Fruit fly (Drosophila melanogaster) whole organism, embryonic: ENCODE results near the gene Gip.
A peak's percentile ranks its signal among the peaks of the same experiment; 100 is the strongest.

Experiments
- Aef1 ChIP-seq: fragments of 200-800 bp; sonication (Bioruptor generic); IDR thresholded peaks from 3 replicates; pipeline ENCODE4 v1.3.6; 2022; ENCODE audit warnings: missing biosample characterization, missing genetic modification characterization
- Bgb ChIP-seq: fragments of 200-800 bp; sonication (Bioruptor generic); IDR thresholded peaks from 2 replicates; pipeline ENCODE4 v1.3.6; 2022; ENCODE audit warnings: missing biosample characterization, missing genetic modification characterization; ENCODE audit not compliant: partially characterized antibody
- BtbVII ChIP-seq: fragments of 200-800 bp; sonication (Bioruptor generic); optimal IDR thresholded peaks from 3 replicates; lab custom pipeline; 2017; ENCODE audit warnings: missing biosample characterization, mild to moderate bottlenecking, missing genetic modification characterization
- CG11723 ChIP-seq: fragments of 200-800 bp; sonication (Bioruptor generic); optimal IDR thresholded peaks from 2 replicates; lab custom pipeline; 2017; ENCODE audit warnings: missing biosample characterization, mild to moderate bottlenecking, missing genetic modification characterization
- CG12744 ChIP-seq: fragments of 200-800 bp; sonication (Bioruptor generic); optimal IDR thresholded peaks from 2 replicates; lab custom pipeline; 2016; ENCODE audit warnings: missing biosample characterization, missing genetic modification characterization
- CG16813 ChIP-seq: fragments of 200-800 bp; sonication (Bioruptor generic); IDR thresholded peaks from 3 replicates; pipeline ENCODE4 v1.3.6; 2022; ENCODE audit warnings: missing biosample characterization, missing genetic modification characterization; ENCODE audit not compliant: partially characterized antibody
- CG17359 ChIP-seq: fragments of 200-800 bp; sonication (Bioruptor generic); optimal IDR thresholded peaks from 3 replicates; lab custom pipeline; 2018; ENCODE audit warnings: missing biosample characterization, mild to moderate bottlenecking, missing genetic modification characterization, moderate library complexity
- CG17568 ChIP-seq: fragments of 200-800 bp; sonication (Bioruptor generic); optimal IDR thresholded peaks from 2 replicates; lab custom pipeline; 2018; ENCODE audit warnings: missing biosample characterization, mild to moderate bottlenecking, missing genetic modification characterization, moderate library complexity
- CG2120 ChIP-seq: fragments of 200-800 bp; sonication (Bioruptor generic); optimal IDR thresholded peaks from 3 replicates; lab custom pipeline; 2016; ENCODE audit warnings: missing biosample characterization, missing genetic modification characterization
- CG30403 ChIP-seq: fragments of 200-800 bp; sonication (Bioruptor generic); optimal IDR thresholded peaks from 3 replicates; lab custom pipeline; 2016; ENCODE audit warnings: missing biosample characterization, missing genetic modification characterization
- CG32532 ChIP-seq: fragments of 200-800 bp; sonication (Bioruptor generic); IDR thresholded peaks from 2 replicates; pipeline ENCODE4 v1.3.6; 2022; ENCODE audit warnings: missing biosample characterization, missing genetic modification characterization
- CG8281 ChIP-seq: fragments of 200-800 bp; sonication (Bioruptor generic); optimal IDR thresholded peaks from 2 replicates; lab custom pipeline; 2018; ENCODE audit warnings: missing biosample characterization, mild to moderate bottlenecking, missing genetic modification characterization, moderate library complexity
- CG9437 ChIP-seq: fragments of 200-800 bp; sonication (Bioruptor generic); optimal IDR thresholded peaks from 2 replicates; lab custom pipeline; 2018; ENCODE audit warnings: missing biosample characterization, mild to moderate bottlenecking, missing genetic modification characterization
- CHES-1-like ChIP-seq: fragments of 200-800 bp; sonication (Bioruptor generic); optimal IDR thresholded peaks from 2 replicates; lab custom pipeline; 2016; ENCODE audit warnings: missing biosample characterization, missing genetic modification characterization
- CrebB ChIP-seq: fragments of 200-800 bp; sonication (Bioruptor generic); optimal IDR thresholded peaks from 3 replicates; lab custom pipeline; 2018; ENCODE audit warnings: missing biosample characterization, mild to moderate bottlenecking, missing genetic modification characterization
- HLH54F ChIP-seq: fragments of 200-800 bp; sonication (Bioruptor generic); optimal IDR thresholded peaks from 3 replicates; lab custom pipeline; 2016; ENCODE audit warnings: missing biosample characterization, missing genetic modification characterization
- Hr3 ChIP-seq: fragments of 200-800 bp; sonication (Bioruptor generic); optimal IDR thresholded peaks from 3 replicates; lab custom pipeline; 2016; ENCODE audit warnings: missing biosample characterization, missing genetic modification characterization
- Lpt ChIP-seq: fragments of >200 bp; optimal IDR thresholded peaks from 2 replicates; lab custom pipeline; 2018; ENCODE audit warnings: missing biosample characterization, missing genetic modification characterization
- Mrtf ChIP-seq: fragments of 200-800 bp; sonication (Bioruptor generic); IDR thresholded peaks from 3 replicates; pipeline ENCODE4 v1.3.6; 2022; ENCODE audit warnings: missing biosample characterization, missing genetic modification characterization
- PHDP ChIP-seq: fragments of 200-800 bp; sonication (Bioruptor generic); optimal IDR thresholded peaks from 3 replicates; lab custom pipeline; 2018; ENCODE audit warnings: missing biosample characterization, mild to moderate bottlenecking, missing genetic modification characterization, moderate library complexity
- Pdp1 ChIP-seq, 2 experiments: fragments of 200-800 bp; sonication (Bioruptor generic); optimal IDR thresholded peaks; 3 replicates each; lab custom pipeline; 2016; ENCODE audit warnings: missing biosample characterization in 2 of 2, missing genetic modification characterization in 2 of 2, mild to moderate bottlenecking in 1 of 2, moderate library complexity in 1 of 2
- Sox100B ChIP-seq: fragments of 200-800 bp; sonication (Bioruptor generic); optimal IDR thresholded peaks from 3 replicates; lab custom pipeline; 2018; ENCODE audit warnings: missing biosample characterization, mild to moderate bottlenecking, missing genetic modification characterization
- Sry-δ ChIP-seq: fragments of 200-800 bp; sonication (Bioruptor generic); optimal IDR thresholded peaks from 2 replicates; lab custom pipeline; 2016; ENCODE audit warnings: missing biosample characterization, missing genetic modification characterization
- ab ChIP-seq: fragments of 200-800 bp; sonication (Bioruptor generic); optimal IDR thresholded peaks from 2 replicates; lab custom pipeline; 2016; ENCODE audit warnings: missing biosample characterization, missing genetic modification characterization
- ac ChIP-seq: fragments of 200-800 bp; sonication (Bioruptor generic); optimal IDR thresholded peaks from 3 replicates; lab custom pipeline; 2017; ENCODE audit warnings: missing biosample characterization, mild to moderate bottlenecking, missing genetic modification characterization
- al ChIP-seq: fragments of 200-800 bp; sonication (Bioruptor generic); IDR thresholded peaks from 2 replicates; pipeline ENCODE4 v1.3.6; 2022; ENCODE audit warnings: missing biosample characterization, missing genetic modification characterization
- chinmo ChIP-seq: fragments of 200-800 bp; sonication (Bioruptor generic); IDR thresholded peaks from 4 replicates; pipeline ENCODE4 v1.3.6; 2022; ENCODE audit warnings: missing biosample characterization, missing genetic modification characterization; ENCODE audit not compliant: partially characterized antibody
- cwo ChIP-seq: fragments of 200-800 bp; sonication (Bioruptor generic); optimal IDR thresholded peaks from 3 replicates; lab custom pipeline; 2017; ENCODE audit warnings: missing biosample characterization, missing genetic modification characterization, mild to moderate bottlenecking, moderate library complexity, missing genetic modification reagents
- dimm ChIP-seq: fragments of 200-800 bp; sonication (Bioruptor generic); IDR thresholded peaks from 2 replicates; pipeline ENCODE4 v1.3.6; 2022; ENCODE audit warnings: missing biosample characterization, missing genetic modification characterization
- dm ChIP-seq: fragments of 200-800 bp; sonication (Bioruptor generic); optimal IDR thresholded peaks from 3 replicates; lab custom pipeline; 2016; ENCODE audit warnings: missing biosample characterization, missing genetic modification characterization
- dmrt99B ChIP-seq: fragments of 200-800 bp; sonication (Bioruptor generic); optimal IDR thresholded peaks from 2 replicates; lab custom pipeline; 2018; ENCODE audit warnings: missing biosample characterization, mild to moderate bottlenecking, missing genetic modification characterization, moderate library complexity
- dpn ChIP-seq, 2 experiments: fragments of 200-800 bp; sonication (Bioruptor generic); optimal IDR thresholded peaks; 3 replicates each; lab custom pipeline; 2016; ENCODE audit warnings: missing biosample characterization in 2 of 2, missing genetic modification characterization in 2 of 2
- jing ChIP-seq: fragments of 200-800 bp; sonication (Bioruptor generic); optimal IDR thresholded peaks from 2 replicates; lab custom pipeline; 2018; ENCODE audit warnings: missing biosample characterization, mild to moderate bottlenecking, missing genetic modification characterization
- lmd ChIP-seq: fragments of 200-800 bp; sonication (Bioruptor generic); IDR thresholded peaks from 2 replicates; pipeline ENCODE4 v1.3.6; 2022; ENCODE audit warnings: missing biosample characterization, missing genetic modification characterization
- nerfin-2 ChIP-seq: fragments of 200-800 bp; sonication (Bioruptor generic); IDR thresholded peaks from 2 replicates; pipeline ENCODE4 v1.3.6; 2022; ENCODE audit warnings: missing biosample characterization, missing genetic modification characterization; ENCODE audit not compliant: partially characterized antibody
- org-1 ChIP-seq: fragments of 200-800 bp; sonication (Bioruptor generic); optimal IDR thresholded peaks from 2 replicates; lab custom pipeline; 2017; ENCODE audit warnings: missing biosample characterization, missing genetic modification characterization
- pb ChIP-seq: fragments of 200-800 bp; sonication (Bioruptor generic); optimal IDR thresholded peaks from 3 replicates; lab custom pipeline; 2016; ENCODE audit warnings: missing biosample characterization, missing genetic modification characterization
- run ChIP-seq: fragments of 200-800 bp; sonication (Bioruptor generic); optimal IDR thresholded peaks from 3 replicates; lab custom pipeline; 2018; ENCODE audit warnings: missing biosample characterization, mild to moderate bottlenecking, missing genetic modification characterization
- sd ChIP-seq: fragments of 200-800 bp; sonication (Bioruptor generic); optimal IDR thresholded peaks from 3 replicates; lab custom pipeline; 2018; ENCODE audit warnings: missing biosample characterization, mild to moderate bottlenecking, missing genetic modification characterization, moderate library complexity
- sima ChIP-seq: fragments of 200-800 bp; sonication (Bioruptor generic); optimal IDR thresholded peaks from 2 replicates; lab custom pipeline; 2016; ENCODE audit warnings: missing biosample characterization, missing genetic modification characterization
- wdn ChIP-seq: fragments of 200-800 bp; sonication (Bioruptor generic); IDR thresholded peaks from 2 replicates; pipeline ENCODE4 v1.3.6; 2022; ENCODE audit warnings: missing biosample characterization, missing genetic modification characterization

Gene Gip

dm6 chrX:10333352-10333751, 3.7 kb upstream of the Gip start, which contains the start of gene CG43740 (continued):
- TF ChIP-seq CG12744 (GFP tag; lab: Kevin White, UChicago) (no peak), chinmo (GFP tag; lab: Robert Waterston, UW) (no peak), Lpt (no peak), Mrtf (GFP tag; lab: Robert Waterston, UW) (no peak), sima (GFP tag; lab: Kevin White, UChicago) (no peak), ab (no peak), org-1 (GFP tag; lab: Kevin White, UChicago) (no peak), CHES-1-like (GFP tag; lab: Kevin White, UChicago) (no peak), CG32532 (GFP tag; lab: Robert Waterston, UW) (peak; percentile 13; the same call in 1 of the 2 replicates), Pdp1 (GFP tag; optimal IDR thresholded peaks at IDR 0.05; lab: Kevin White, UChicago) (peak in 1 of 2 experiments; percentile 1), cwo (GFP tag; lab: Kevin White, UChicago) (no peak), CG16813 (GFP tag; lab: Robert Waterston, UW) (no peak), HLH54F (GFP tag; lab: Kevin White, UChicago) (no peak), CG17568 (GFP tag; lab: Kevin White, UChicago) (no peak), wdn (no peak), CrebB (tag; lab: Kevin White, UChicago) (no peak), dpn (GFP tag; optimal IDR thresholded peaks at IDR 0.05; lab: Kevin White, UChicago) (no peak), pb (GFP tag; lab: Kevin White, UChicago) (no peak), al (no peak), sd (peak; percentile 58), CG2120 (GFP tag; lab: Kevin White, UChicago) (no peak), lmd (GFP tag; lab: Robert Waterston, UW) (no peak), CG11723 (no peak), dimm (no peak), Sox100B (GFP tag; lab: Kevin White, UChicago) (no peak), dmrt99B (tag; lab: Kevin White, UChicago) (no peak)
- TF ChIP-seq, all 482 proteins: peak for 8

dm6 chrX:10331718-10332117, 2.0 kb upstream of the Gip start, which contains the start of gene CG15306:
TSS of gene CG15306 (minus strand) at chrX:10331818.
- TF ChIP-seq CG17359 (tag; lab: Kevin White, UChicago) (no peak), dm (GFP tag; lab: Kevin White, UChicago) (no peak), Hr3 (GFP tag; lab: Kevin White, UChicago) (no peak), Bgb (no peak), dpn (GFP tag; optimal IDR thresholded peaks at IDR 0.05; lab: Kevin White, UChicago) (no peak), run (no peak), BtbVII (GFP tag; lab: Kevin White, UChicago) (no peak), CG16813 (GFP tag; lab: Robert Waterston, UW) (no peak), Aef1 (GFP tag; lab: Robert Waterston, UW) (no peak), PHDP (tag; lab: Kevin White, UChicago) (no peak), CG30403 (GFP tag; lab: Kevin White, UChicago) (no peak), nerfin-2 (GFP tag; lab: Robert Waterston, UW) (no peak), jing (GFP tag; lab: Kevin White, UChicago) (no peak), org-1 (GFP tag; lab: Kevin White, UChicago) (no peak), Sry-δ (GFP tag; lab: Kevin White, UChicago) (no peak), CG8281 (tag; lab: Kevin White, UChicago) (no peak), ac (no peak), CG9437 (no peak)
